Worm (Caenorhabditis elegans) whole organism, mixed stage, embryonic: ENCODE results near the gene pid-5.

Source experiments
- drap-1 ChIP-seq: fragments of 200-800 bp; sonication (Bioruptor generic); optimal IDR thresholded peaks from 3 replicates; lab custom pipeline; 2018; ENCODE audit warnings: mild to moderate bottlenecking, missing genetic modification characterization, missing compliant biosample characterization
- elt-3 ChIP-seq: fragments of 150-350 bp; optimal IDR thresholded peaks from 2 replicates; lab custom pipeline; 2014; ENCODE audit warnings: missing biosample characterization, missing genetic modification characterization
- mab-5 ChIP-seq: fragments of 150-350 bp; optimal IDR thresholded peaks from 2 replicates; lab custom pipeline; 2014; ENCODE audit warnings: missing biosample characterization, missing genetic modification characterization

DNA sequence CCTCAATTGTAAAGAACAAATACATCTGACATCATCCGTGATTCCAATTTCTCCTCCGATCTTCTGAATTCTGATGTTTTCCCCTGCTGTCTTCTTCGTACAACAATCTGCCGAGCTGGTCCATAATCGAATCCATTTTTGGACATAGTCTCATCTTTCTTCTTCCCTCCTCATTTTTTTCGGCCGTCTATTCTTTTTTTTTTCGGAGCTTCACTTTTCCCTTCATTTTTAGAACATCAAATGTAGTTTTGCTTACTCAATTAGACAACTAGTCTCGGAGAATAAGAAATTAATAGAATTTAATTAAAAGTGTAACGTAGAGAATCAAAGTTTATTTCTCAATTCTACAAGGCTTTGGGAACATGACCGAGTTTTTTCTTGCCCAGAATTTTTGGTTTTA is 35.8 kb downstream of the pid-5 start:
- TF ChIP-seq drap-1 (GFP tag; lab: Kevin White, UChicago) (no peak), elt-3 (tag; lab: Kevin White, UChicago) (no peak), mab-5 (tag; lab: Kevin White, UChicago) (no peak)
